Comparison of ENCODE assay signal across 4 worm cellular contexts in the genomic region with DNA sequence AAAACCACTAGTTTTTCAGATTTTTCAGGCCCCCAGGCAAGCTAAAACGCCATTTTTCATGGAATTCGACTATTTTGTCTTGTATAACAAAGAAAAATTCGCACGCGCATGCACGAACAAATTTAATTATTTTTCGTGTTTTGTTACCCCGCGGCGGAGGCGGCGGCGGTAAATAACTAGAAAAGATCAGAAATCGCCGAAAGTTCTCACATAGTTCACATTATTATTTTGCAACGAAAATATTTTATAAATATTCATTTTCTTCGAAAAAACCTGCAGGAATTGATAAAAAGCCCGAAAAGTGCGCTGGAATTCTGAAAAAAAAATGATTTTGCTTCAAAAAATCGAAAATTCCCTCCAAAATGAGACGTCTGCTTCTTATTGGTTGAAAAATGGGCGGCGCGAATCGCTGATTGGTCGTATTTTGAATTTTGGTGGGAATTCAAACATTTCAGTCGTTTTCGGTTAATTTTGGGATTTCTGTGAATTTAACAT.
TF ChIP-seq lines count a peak whose summit lies in the region.

No protein-coding gene starts in this region.

TF ChIP-seq in whole organism, L1 larva, 84 proteins besides CTCF, POLR2A, EP300 and RAD21 (continued from another document):
- TF ChIP-seq nhr-76 (tag; optimal IDR thresholded peaks at IDR 0.05; lab: Kevin White, UChicago) (no peak), dpl-1 (GFP tag; optimal IDR thresholded peaks at IDR 0.05; lab: Kevin White, UChicago) (peak in 1 of 3 experiments; percentile 13), tbx-2 (tag; optimal IDR thresholded peaks at IDR 0.05; lab: Kevin White, UChicago) (no peak), fkh-10 (GFP tag; optimal IDR thresholded peaks at IDR 0.05; lab: Kevin White, UChicago) (peak; percentile 16), sup-37 (GFP tag; optimal IDR thresholded peaks at IDR 0.05; lab: Kevin White, UChicago) (no peak), sptf-1 (tag; optimal IDR thresholded peaks at IDR 0.05; lab: Kevin White, UChicago) (no peak), xbp-1 (tag; optimal IDR thresholded peaks at IDR 0.05; lab: Kevin White, UChicago) (peak; percentile 4), elt-3 (tag; optimal IDR thresholded peaks at IDR 0.05; lab: Kevin White, UChicago) (no peak), nhr-71 (tag; optimal IDR thresholded peaks at IDR 0.05; lab: Kevin White, UChicago) (peak; percentile 52), nhr-20 (tag; optimal IDR thresholded peaks at IDR 0.05; lab: Kevin White, UChicago) (no peak), vab-15 (tag; optimal IDR thresholded peaks at IDR 0.05; lab: Kevin White, UChicago) (no peak), lin-14 (GFP tag; optimal IDR thresholded peaks at IDR 0.05; lab: Kevin White, UChicago) (peak; percentile 23), isw-1 (GFP tag; IDR thresholded peaks at IDR 0.05; lab: Robert Waterston, UW) (no peak), ztf-4 (tag; optimal IDR thresholded peaks at IDR 0.05; lab: Kevin White, UChicago) (no peak)

TF ChIP-seq in whole organism, L3 larva, 47 proteins besides CTCF, POLR2A, EP300 and RAD21 (continued from another document):
- no peak for TF ChIP-seq fkh-2 (tag; optimal IDR thresholded peaks at IDR 0.05; lab: Kevin White, UChicago)
- TF ChIP-seq elt-3 (tag; optimal IDR thresholded peaks at IDR 0.05; lab: Kevin White, UChicago): no peak
- TF ChIP-seq ztf-11 (tag; optimal IDR thresholded peaks at IDR 0.05; lab: Kevin White, UChicago): no peak
- TF ChIP-seq fos-1 (tag; optimal IDR thresholded peaks at IDR 0.05; lab: Kevin White, UChicago): no peak
- no peak for TF ChIP-seq ceh-9 (tag; optimal IDR thresholded peaks at IDR 0.05; lab: Kevin White, UChicago)
- TF ChIP-seq nhr-237 (tag; optimal IDR thresholded peaks at IDR 0.05; lab: Kevin White, UChicago): no peak
- TF ChIP-seq ZK546.5 (tag; optimal IDR thresholded peaks at IDR 0.05; lab: Kevin White, UChicago): no peak
- TF ChIP-seq nfya-1 (tag; optimal IDR thresholded peaks at IDR 0.05; lab: Kevin White, UChicago; ENCODE audit: insufficient read depth): peak; percentile 77

TF ChIP-seq in whole organism, L4 larva, 104 proteins besides CTCF, POLR2A, EP300 and RAD21 (continued from another document and continues in another):
- TF ChIP-seq hif-1 (tag; optimal IDR thresholded peaks at IDR 0.05; lab: Kevin White, UChicago): peak in 1 of 2 experiments; percentile 35
- TF ChIP-seq zag-1 (tag; optimal IDR thresholded peaks at IDR 0.05; lab: Kevin White, UChicago): no peak
- no peak for TF ChIP-seq dve-1 (tag; optimal IDR thresholded peaks at IDR 0.05; lab: Kevin White, UChicago; ENCODE audit: insufficient read depth)
- no peak for TF ChIP-seq ceh-32 (tag; optimal IDR thresholded peaks at IDR 0.05; lab: Kevin White, UChicago; ENCODE audit: poor library complexity)
- no peak for TF ChIP-seq pha-4 (GFP tag; IDR thresholded peaks at IDR 0.05; lab: Robert Waterston, UW)
- TF ChIP-seq pha-4 (tag; optimal IDR thresholded peaks at IDR 0.05; lab: Kevin White, UChicago): no peak
- peak; percentile 32 for TF ChIP-seq spr-1 (tag; optimal IDR thresholded peaks at IDR 0.05; lab: Kevin White, UChicago)
- no peak for TF ChIP-seq nhr-102 (tag; optimal IDR thresholded peaks at IDR 0.05; lab: Kevin White, UChicago)
- TF ChIP-seq daf-19 (GFP tag; conservative IDR thresholded peaks at IDR 0.05; lab: Robert Waterston, UW): no peak
- TF ChIP-seq skn-1 (tag; optimal IDR thresholded peaks at IDR 0.05; lab: Kevin White, UChicago): no peak
- TF ChIP-seq jun-1 (tag; optimal IDR thresholded peaks at IDR 0.05; lab: Kevin White, UChicago): no peak
- TF ChIP-seq pqm-1 (tag; optimal IDR thresholded peaks at IDR 0.05; lab: Kevin White, UChicago): no peak
- no peak for TF ChIP-seq mep-1 (tag; optimal IDR thresholded peaks at IDR 0.05; lab: Kevin White, UChicago)
- TF ChIP-seq madf-9 (GFP tag; conservative IDR thresholded peaks at IDR 0.05; lab: Robert Waterston, UW): no peak
- TF ChIP-seq set-16 (GFP tag; IDR thresholded peaks at IDR 0.05; lab: Robert Waterston, UW): no peak
- TF ChIP-seq mdl-1 (tag; optimal IDR thresholded peaks at IDR 0.05; lab: Kevin White, UChicago): no peak
- TF ChIP-seq duxl-1 (tag; optimal IDR thresholded peaks at IDR 0.05; lab: Kevin White, UChicago; ENCODE audit: poor library complexity): no peak
- no peak for TF ChIP-seq R02D3.7 (tag; optimal IDR thresholded peaks at IDR 0.05; lab: Kevin White, UChicago)
- TF ChIP-seq F26F4.8 (GFP tag; conservative IDR thresholded peaks at IDR 0.05; lab: Robert Waterston, UW): no peak
- no peak for TF ChIP-seq nhr-41 (GFP tag; IDR thresholded peaks at IDR 0.05; lab: Robert Waterston, UW)
- TF ChIP-seq daf-12 (tag; optimal IDR thresholded peaks at IDR 0.05; lab: Kevin White, UChicago): no peak
- no peak for TF ChIP-seq zip-2 (tag; optimal IDR thresholded peaks at IDR 0.05; lab: Kevin White, UChicago)
- TF ChIP-seq saeg-2 (GFP tag; IDR thresholded peaks at IDR 0.05; lab: Robert Waterston, UW): no peak
- no peak for TF ChIP-seq madf-5 (GFP tag; IDR thresholded peaks at IDR 0.05; lab: Robert Waterston, UW)
- no peak for TF ChIP-seq nhr-48 (tag; optimal IDR thresholded peaks at IDR 0.05; lab: Kevin White, UChicago)
- TF ChIP-seq F44E2.7 (GFP tag; IDR thresholded peaks at IDR 0.05; lab: Robert Waterston, UW): no peak
- no peak for TF ChIP-seq egl-43 (GFP tag; IDR thresholded peaks at IDR 0.05; lab: Robert Waterston, UW)
- TF ChIP-seq lin-38 (GFP tag; IDR thresholded peaks at IDR 0.05; lab: Robert Waterston, UW): peak; percentile 62
- TF ChIP-seq lsy-2 (tag; optimal IDR thresholded peaks at IDR 0.05; lab: Kevin White, UChicago): peak in 1 of 2 experiments; percentile 59
- no peak for TF ChIP-seq nhr-25 (tag; optimal IDR thresholded peaks at IDR 0.05; lab: Kevin White, UChicago; ENCODE audit: borderline replicate concordance, insufficient read depth)
- TF ChIP-seq ztf-7 (tag; optimal IDR thresholded peaks at IDR 0.05; lab: Kevin White, UChicago): no peak
- TF ChIP-seq unc-62 (GFP tag; optimal IDR thresholded peaks at IDR 0.05 in 1 of 2; lab: Kevin White, UChicago): no peak
- no peak for TF ChIP-seq unc-62 (tag; optimal IDR thresholded peaks at IDR 0.05; lab: Kevin White, UChicago)
- no peak for TF ChIP-seq lin-15B (tag; optimal IDR thresholded peaks at IDR 0.05; lab: Kevin White, UChicago)
- TF ChIP-seq mxl-3 (GFP tag; optimal IDR thresholded peaks at IDR 0.05; lab: Kevin White, UChicago): no peak
- TF ChIP-seq nhr-76 (tag; optimal IDR thresholded peaks at IDR 0.05; lab: Kevin White, UChicago): no peak
- no peak for TF ChIP-seq hlh-30 (tag; optimal IDR thresholded peaks at IDR 0.05; lab: Kevin White, UChicago; ENCODE audit: insufficient read depth)
- no peak for TF ChIP-seq T20F7.1 (GFP tag; optimal IDR thresholded peaks at IDR 0.05; lab: Kevin White, UChicago)
- TF ChIP-seq F10B5.3 (tag; optimal IDR thresholded peaks at IDR 0.05; lab: Kevin White, UChicago): peak; percentile 48
- TF ChIP-seq lin-39 (tag; optimal IDR thresholded peaks at IDR 0.05; lab: Kevin White, UChicago): no peak
- no peak for TF ChIP-seq Y48G9A.11 (GFP tag; IDR thresholded peaks at IDR 0.05; lab: Robert Waterston, UW)
- no peak for TF ChIP-seq ces-1 (GFP tag; optimal IDR thresholded peaks at IDR 0.05; lab: Kevin White, UChicago)
- no peak for TF ChIP-seq attf-4 (tag; optimal IDR thresholded peaks at IDR 0.05; lab: Kevin White, UChicago)
- no peak for TF ChIP-seq daf-16 (GFP tag; optimal IDR thresholded peaks at IDR 0.05; lab: Kevin White, UChicago)
- peak; percentile 11 for TF ChIP-seq daf-16 (tag; optimal IDR thresholded peaks at IDR 0.05; lab: Kevin White, UChicago)
- no peak for TF ChIP-seq F37D6.2 (tag; optimal IDR thresholded peaks at IDR 0.05; lab: Kevin White, UChicago)
- no peak for TF ChIP-seq rbr-2 (tag; optimal IDR thresholded peaks at IDR 0.05; lab: Kevin White, UChicago)
- no peak for TF ChIP-seq tra-1 (GFP tag; IDR thresholded peaks at IDR 0.05; lab: Robert Waterston, UW)
- TF ChIP-seq nhr-10 (tag; optimal IDR thresholded peaks at IDR 0.05; lab: Kevin White, UChicago): no peak
- TF ChIP-seq zip-11 (GFP tag; IDR thresholded peaks at IDR 0.05; lab: Robert Waterston, UW): no peak
- no peak for TF ChIP-seq Y5F2A.4 (GFP tag; optimal IDR thresholded peaks at IDR 0.05; lab: Kevin White, UChicago)
- no peak for TF ChIP-seq mxl-2 (GFP tag; conservative IDR thresholded peaks at IDR 0.05; lab: Robert Waterston, UW)
- TF ChIP-seq unc-130 (GFP tag; optimal IDR thresholded peaks at IDR 0.05; lab: Kevin White, UChicago): no peak
- no peak for TF ChIP-seq spr-3 (GFP tag; optimal IDR thresholded peaks at IDR 0.05; lab: Kevin White, UChicago)
- no peak for TF ChIP-seq ztf-11 (tag; optimal IDR thresholded peaks at IDR 0.05; lab: Kevin White, UChicago)
- no peak for TF ChIP-seq dmd-6 (GFP tag; IDR thresholded peaks at IDR 0.05; lab: Robert Waterston, UW)

TF ChIP-seq in whole organism, young adult, 124 proteins besides CTCF, POLR2A, EP300 and RAD21 (continued from another document):
- TF ChIP-seq B0336.3 (GFP tag; IDR thresholded peaks at IDR 0.05; lab: Robert Waterston, UW): peak; percentile 77
TF ChIP-seq in whole organism, young adult: peak in this region for 27.
